Fruit fly (Drosophila melanogaster): ENCODE measurements around the gene para.

Gene para

DNA sequence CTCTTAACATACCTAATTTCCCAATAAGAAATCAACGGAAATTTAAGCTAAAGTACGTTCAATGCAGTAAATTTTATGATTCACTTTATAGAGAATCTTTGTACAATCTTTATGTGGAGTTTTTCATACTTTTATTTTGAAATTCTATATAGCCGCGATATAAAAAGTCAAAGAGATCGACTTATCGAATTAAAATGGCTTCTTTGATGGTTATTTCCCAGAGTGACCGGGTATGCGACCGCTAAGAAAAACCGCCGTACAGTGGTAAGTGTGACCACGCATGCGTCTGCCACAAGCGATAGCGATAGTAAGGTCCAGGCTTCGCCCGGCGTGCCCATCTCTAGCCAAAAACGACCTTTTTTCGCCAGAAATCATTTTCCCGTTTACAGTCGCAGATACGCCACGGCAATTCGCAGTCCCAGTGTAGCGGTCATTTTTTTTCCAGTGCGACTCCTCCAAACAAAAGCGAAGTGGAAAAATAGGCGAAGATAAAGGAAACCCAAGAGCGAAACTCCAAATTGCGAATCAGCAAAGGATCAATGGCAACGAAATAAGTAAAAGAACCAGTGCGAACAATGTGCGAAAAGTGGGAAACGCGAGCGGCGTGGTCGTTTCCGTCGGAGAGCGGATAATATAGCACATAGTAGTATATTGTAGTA lies 110.3 kb downstream of the para start, which contains the start of gene hang (continued):
- TF ChIP-seq h (optimal IDR thresholded peaks at IDR 0.05) (no peak), wdn (GFP tag; IDR thresholded peaks at IDR 0.05) (0 out of 2 replicates have a peak, but pooled peaks have one; percentile 30), CG30020 (tag; optimal IDR thresholded peaks at IDR 0.05) (no peak), ems (GFP tag; optimal IDR thresholded peaks at IDR 0.05) (peak; percentile 60), HHEX (GFP tag; optimal IDR thresholded peaks at IDR 0.05) (peak; percentile 56), rib (GFP tag; IDR thresholded peaks at IDR 0.05) (peak; percentile 81), toy (GFP tag; IDR thresholded peaks at IDR 0.05) (no peak), CG10147 (GFP tag; optimal IDR thresholded peaks at IDR 0.05) (peak; percentile 27), CG6765 (GFP tag; optimal IDR thresholded peaks at IDR 0.05) (peak; percentile 64), nmo (GFP tag; optimal IDR thresholded peaks at IDR 0.05) (no peak), CG2202 (tag; optimal IDR thresholded peaks at IDR 0.05) (peak; percentile 5), vvl (GFP tag; IDR thresholded peaks at IDR 0.05) (peak; percentile 66), z (GFP tag; IDR thresholded peaks at IDR 0.05) (no peak), CG17328 (GFP tag; IDR thresholded peaks at IDR 0.05) (peak; percentile 38), Hmx (GFP tag; optimal IDR thresholded peaks at IDR 0.05) (no peak), CG13296 (GFP tag; optimal IDR thresholded peaks at IDR 0.05) (peak; percentile 39), disco-r (GFP tag; optimal IDR thresholded peaks at IDR 0.05) (no peak), scrt (GFP tag; optimal IDR thresholded peaks at IDR 0.05) (no peak), nau (GFP tag; optimal IDR thresholded peaks at IDR 0.05) (peak; percentile 10), D19B (GFP tag; optimal IDR thresholded peaks at IDR 0.05) (no peak), C15 (GFP tag; IDR thresholded peaks at IDR 0.05) (no peak), CG7928 (GFP tag; optimal IDR thresholded peaks at IDR 0.05) (peak; percentile 25), pho (GFP tag; optimal IDR thresholded peaks at IDR 0.05) (no peak), CG15514 (GFP tag; optimal IDR thresholded peaks at IDR 0.05) (peak; percentile 82), Blimp-1 (GFP tag; optimal IDR thresholded peaks at IDR 0.05) (peak; percentile 34), CG14710 (tag; optimal IDR thresholded peaks at IDR 0.05) (peak; percentile 93), CG13287 (GFP tag; IDR thresholded peaks at IDR 0.05; ENCODE audit: partially characterized antibody) (peak; percentile 79), CG15601 (tag; optimal IDR thresholded peaks at IDR 0.05) (no peak), usp (GFP tag; optimal IDR thresholded peaks at IDR 0.05) (no peak), CG10274 (GFP tag; optimal IDR thresholded peaks at IDR 0.05) (no peak), chinmo (GFP tag; IDR thresholded peaks at IDR 0.05; ENCODE audit: partially characterized antibody) (peak; percentile 42; the same call in 1 of the 4 replicates), onecut (GFP tag; IDR thresholded peaks at IDR 0.05) (peak; percentile 40), gcm2 (GFP tag; optimal IDR thresholded peaks at IDR 0.05) (no peak), btn (GFP tag; optimal IDR thresholded peaks at IDR 0.05) (no peak), CG6683 (GFP tag; optimal IDR thresholded peaks at IDR 0.05) (no peak), Meics (GFP tag; optimal IDR thresholded peaks at IDR 0.05) (peak; percentile 23), da (GFP tag; optimal IDR thresholded peaks at IDR 0.05) (peak; percentile 4), Chrac-16 (GFP tag; optimal IDR thresholded peaks at IDR 0.05) (no peak), Trl (optimal IDR thresholded peaks at IDR 0.05) (no peak), Trl (GFP tag; optimal IDR thresholded peaks at IDR 0.05) (peak; percentile 29), trem (tag; optimal IDR thresholded peaks at IDR 0.05) (peak; percentile 37), sd (tag; optimal IDR thresholded peaks at IDR 0.05) (no peak), Xbp1 (GFP tag; optimal IDR thresholded peaks at IDR 0.05) (peak; percentile 23), CG12219 (GFP tag; optimal IDR thresholded peaks at IDR 0.05) (peak; percentile 5), Hr3 (GFP tag; optimal IDR thresholded peaks at IDR 0.05) (no peak), HmgD (GFP tag; optimal IDR thresholded peaks at IDR 0.05) (peak; percentile 83), mld (GFP tag; IDR thresholded peaks at IDR 0.05; ENCODE audit: partially characterized antibody) (peak; percentile 77; the same call in 1 of the 3 replicates), CG5180 (GFP tag; optimal IDR thresholded peaks at IDR 0.05) (no peak), CG4617 (GFP tag; optimal IDR thresholded peaks at IDR 0.05; ENCODE audit: borderline replicate concordance) (peak; percentile 32), CG2889 (GFP tag; IDR thresholded peaks at IDR 0.05) (no peak)

Measured in whole organism, embryonic.